Worm (Caenorhabditis elegans) whole organism, L1 larva: ENCODE measurements around the gene Y45F3A.8.

ENCODE experiments used
- C04F5.9 ChIP-seq: sonication (generic microtip); optimal IDR thresholded peaks from 2 replicates; lab custom pipeline; 2016; ENCODE audit warnings: missing genetic modification characterization, missing compliant biosample characterization
- C16A3.4 ChIP-seq: fragments of 150-350 bp; optimal IDR thresholded peaks from 2 replicates; lab custom pipeline; 2014; ENCODE audit warnings: missing biosample characterization, missing genetic modification characterization
- C34B4.2 ChIP-seq: sonication (generic microtip); optimal IDR thresholded peaks from 2 replicates; lab custom pipeline; 2017; ENCODE audit warnings: mild to moderate bottlenecking, missing genetic modification characterization, missing compliant biosample characterization
- F16B12.6 ChIP-seq: fragments of 150-350 bp; optimal IDR thresholded peaks from 2 replicates; lab custom pipeline; 2014; ENCODE audit warnings: missing biosample characterization, missing genetic modification characterization
- Y116A8C.19 ChIP-seq: sonication (generic microtip); optimal IDR thresholded peaks from 2 replicates; lab custom pipeline; 2016; ENCODE audit warnings: missing compliant biosample characterization, missing genetic modification characterization, borderline replicate concordance
- aha-1 ChIP-seq: fragments of 150-350 bp; optimal IDR thresholded peaks from 2 replicates; lab custom pipeline; 2014; ENCODE audit warnings: missing biosample characterization, missing genetic modification characterization
- alr-1 ChIP-seq: fragments of 200-800 bp; sonication (Bioruptor generic); optimal IDR thresholded peaks from 2 replicates; lab custom pipeline; 2018; ENCODE audit warnings: borderline replicate concordance, mild to moderate bottlenecking, missing genetic modification characterization, missing compliant biosample characterization
- ama-1 ChIP-seq: fragments of 150-350 bp; optimal IDR thresholded peaks from 2 replicates; lab custom pipeline; 2014
- ceh-8 ChIP-seq: fragments of 200-800 bp; sonication (Bioruptor generic); optimal IDR thresholded peaks from 2 replicates; lab custom pipeline; 2018; ENCODE audit warnings: mild to moderate bottlenecking, missing genetic modification characterization, moderate library complexity, missing compliant biosample characterization
- ceh-82 ChIP-seq, 3 experiments: fragments of 150-350 bp in 1 of 3; sonication (generic microtip) in 2 of 3; optimal IDR thresholded peaks; 2 replicates each; lab custom pipeline; 2014 to 2017; ENCODE audit warnings: missing biosample characterization in 3 of 3, missing genetic modification characterization in 3 of 3
- ceh-90 ChIP-seq: sonication (generic microtip); optimal IDR thresholded peaks from 2 replicates; lab custom pipeline; 2016; ENCODE audit warnings: missing genetic modification characterization, missing compliant biosample characterization
- ces-1 ChIP-seq: fragments of 150-350 bp; optimal IDR thresholded peaks from 2 replicates; lab custom pipeline; 2014; ENCODE audit warnings: missing biosample characterization, missing genetic modification reagents, missing genetic modification characterization
- dsc-1 ChIP-seq: sonication (generic microtip); optimal IDR thresholded peaks from 2 replicates; lab custom pipeline; 2016; ENCODE audit warnings: mild to moderate bottlenecking, missing genetic modification characterization, missing compliant biosample characterization
- egl-27 ChIP-seq, 2 experiments: fragments of 150-350 bp in 1 of 2; sonication (generic microtip); optimal IDR thresholded peaks; 3 replicates each; lab custom pipeline; 2017 to 2018; ENCODE audit warnings: missing biosample characterization in 2 of 2, missing genetic modification characterization in 2 of 2, missing genetic modification reagents in 2 of 2
- elt-3 ChIP-seq, 6 experiments: fragments of 150-350 bp in 1 of 6; sonication (generic microtip); optimal IDR thresholded peaks; 2 replicates each; lab custom pipeline; 2017 to 2018; ENCODE audit warnings: missing biosample characterization in 6 of 6, missing genetic modification characterization in 6 of 6, inconsistent platforms in 1 of 6
- fkh-4 ChIP-seq: sonication (generic microtip); optimal IDR thresholded peaks from 2 replicates; lab custom pipeline; 2016; ENCODE audit warnings: missing compliant biosample characterization, missing genetic modification characterization, borderline replicate concordance
- fkh-8 ChIP-seq: sonication (generic microtip); optimal IDR thresholded peaks from 2 replicates; lab custom pipeline; 2016; ENCODE audit warnings: mild to moderate bottlenecking, missing genetic modification characterization, missing compliant biosample characterization
- fos-1 ChIP-seq: fragments of 150-350 bp; optimal IDR thresholded peaks from 2 replicates; lab custom pipeline; 2014; ENCODE audit warnings: missing biosample characterization, missing genetic modification characterization
- grh-1 ChIP-seq: fragments of 200-800 bp; sonication (Bioruptor generic); IDR thresholded peaks from 2 replicates; pipeline ENCODE4 v1.3.6; 2022; ENCODE audit warnings: missing genetic modification reagents, missing genetic modification characterization, missing compliant biosample characterization
- hlh-17 ChIP-seq: fragments of 200-800 bp; sonication (Bioruptor generic); optimal IDR thresholded peaks from 2 replicates; lab custom pipeline; 2018; ENCODE audit warnings: missing genetic modification characterization, mild to moderate bottlenecking, missing compliant biosample characterization, moderate library complexity, borderline replicate concordance
- hlh-4 ChIP-seq: sonication (generic microtip); optimal IDR thresholded peaks from 2 replicates; lab custom pipeline; 2016; ENCODE audit warnings: mild to moderate bottlenecking, missing genetic modification characterization, missing compliant biosample characterization
- hpl-2 ChIP-seq: fragments of 150-350 bp; optimal IDR thresholded peaks from 2 replicates; lab custom pipeline; 2014; ENCODE audit warnings: missing biosample characterization, missing genetic modification reagents, missing genetic modification characterization
- irx-1 ChIP-seq: sonication (generic microtip); optimal IDR thresholded peaks from 2 replicates; lab custom pipeline; 2016; ENCODE audit warnings: missing genetic modification characterization, missing compliant biosample characterization
- lin-13 ChIP-seq: fragments of 150-350 bp; optimal IDR thresholded peaks from 2 replicates; lab custom pipeline; 2014; ENCODE audit warnings: missing biosample characterization, missing genetic modification reagents, missing genetic modification characterization
- lin-14 ChIP-seq: fragments of 200-800 bp; sonication (Bioruptor generic); optimal IDR thresholded peaks from 2 replicates; lab custom pipeline; 2018; ENCODE audit warnings: mild to moderate bottlenecking, missing genetic modification characterization, moderate library complexity, missing compliant biosample characterization
- lin-15B ChIP-seq: fragments of 150-350 bp; sonication (generic microtip); optimal IDR thresholded peaks from 3 replicates; lab custom pipeline; 2014; ENCODE audit warnings: missing biosample characterization, missing genetic modification characterization
- lin-35 ChIP-seq, 2 experiments: fragments of 150-350 bp; optimal IDR thresholded peaks; 2 replicates each; lab custom pipeline; 2014; ENCODE audit warnings: missing biosample characterization in 2 of 2, missing genetic modification characterization in 2 of 2, missing genetic modification reagents in 2 of 2
- lsy-2 ChIP-seq, 2 experiments: fragments of 150-350 bp; optimal IDR thresholded peaks; 2 replicates each; lab custom pipeline; 2014; ENCODE audit warnings: missing biosample characterization in 2 of 2, missing genetic modification characterization in 2 of 2
- mab-9 ChIP-seq: fragments of 200-800 bp; sonication (Bioruptor generic); IDR thresholded peaks from 2 replicates; pipeline ENCODE4 v1.3.6; 2022; ENCODE audit warnings: missing genetic modification reagents, missing genetic modification characterization, missing compliant biosample characterization
- mef-2 ChIP-seq: fragments of 150-350 bp; optimal IDR thresholded peaks from 2 replicates; lab custom pipeline; 2014; ENCODE audit warnings: missing biosample characterization, missing genetic modification characterization
- mep-1 ChIP-seq: fragments of 150-350 bp; optimal IDR thresholded peaks from 2 replicates; lab custom pipeline; 2014; ENCODE audit warnings: missing biosample characterization, missing genetic modification characterization
- nhr-11 ChIP-seq: fragments of 150-350 bp; optimal IDR thresholded peaks from 2 replicates; lab custom pipeline; 2014; ENCODE audit warnings: missing biosample characterization, missing genetic modification characterization
- nhr-12 ChIP-seq: sonication (generic microtip); optimal IDR thresholded peaks from 2 replicates; lab custom pipeline; 2017; ENCODE audit warnings: missing biosample characterization, missing genetic modification characterization
- nhr-237 ChIP-seq: fragments of 150-350 bp; optimal IDR thresholded peaks from 2 replicates; lab custom pipeline; 2014; ENCODE audit warnings: missing biosample characterization, missing genetic modification characterization
- nhr-28 ChIP-seq: fragments of 150-350 bp; optimal IDR thresholded peaks from 2 replicates; lab custom pipeline; 2014; ENCODE audit warnings: missing biosample characterization, missing genetic modification characterization
- nhr-47 ChIP-seq: sonication (generic microtip); optimal IDR thresholded peaks from 2 replicates; lab custom pipeline; 2016; ENCODE audit warnings: mild to moderate bottlenecking, missing genetic modification characterization, moderate library complexity, missing compliant biosample characterization
- nhr-71 ChIP-seq: sonication (generic microtip); optimal IDR thresholded peaks from 2 replicates; lab custom pipeline; 2016; ENCODE audit warnings: mild to moderate bottlenecking, missing genetic modification characterization, moderate library complexity, missing compliant biosample characterization
- nhr-76 ChIP-seq: sonication (generic microtip); optimal IDR thresholded peaks from 2 replicates; lab custom pipeline; 2017; ENCODE audit warnings: missing biosample characterization, missing genetic modification characterization
- nhr-77 ChIP-seq: fragments of 150-350 bp; optimal IDR thresholded peaks from 2 replicates; lab custom pipeline; 2014; ENCODE audit warnings: missing biosample characterization, missing genetic modification characterization
- nhr-90 ChIP-seq: sonication (generic microtip); optimal IDR thresholded peaks from 2 replicates; lab custom pipeline; 2016; ENCODE audit warnings: mild to moderate bottlenecking, missing genetic modification characterization, missing compliant biosample characterization; ENCODE audit not compliant: poor library complexity
- pag-3 ChIP-seq: sonication (generic microtip); optimal IDR thresholded peaks from 2 replicates; lab custom pipeline; 2017; ENCODE audit warnings: missing genetic modification characterization, mild to moderate bottlenecking, missing compliant biosample characterization, antibody characterized with exemption, borderline replicate concordance; ENCODE audit not compliant: insufficient read depth
- pax-3 ChIP-seq: fragments of 200-800 bp; sonication (Bioruptor generic); optimal IDR thresholded peaks from 2 replicates; lab custom pipeline; 2018; ENCODE audit warnings: mild to moderate bottlenecking, missing genetic modification characterization, moderate library complexity, missing compliant biosample characterization
- pqm-1 ChIP-seq: sonication (generic microtip); optimal IDR thresholded peaks from 3 replicates; lab custom pipeline; 2017; ENCODE audit warnings: missing biosample characterization, missing genetic modification characterization
- skn-1 ChIP-seq: fragments of 150-350 bp; optimal IDR thresholded peaks from 2 replicates; lab custom pipeline; 2014; ENCODE audit warnings: missing biosample characterization, missing genetic modification characterization
- snu-23 ChIP-seq: sonication (generic microtip); optimal IDR thresholded peaks from 2 replicates; lab custom pipeline; 2016; ENCODE audit warnings: missing genetic modification characterization, missing compliant biosample characterization
- sptf-1 ChIP-seq: fragments of 150-350 bp; optimal IDR thresholded peaks from 2 replicates; lab custom pipeline; 2014; ENCODE audit warnings: missing biosample characterization, missing genetic modification characterization
- sup-37 ChIP-seq: fragments of 200-800 bp; sonication (Bioruptor generic); optimal IDR thresholded peaks from 2 replicates; lab custom pipeline; 2018; ENCODE audit warnings: mild to moderate bottlenecking, missing genetic modification characterization, missing compliant biosample characterization
- tbx-2 ChIP-seq: sonication (generic microtip); optimal IDR thresholded peaks from 2 replicates; lab custom pipeline; 2016; ENCODE audit warnings: missing genetic modification characterization, missing compliant biosample characterization
- tlp-1 ChIP-seq: fragments of 150-350 bp; optimal IDR thresholded peaks from 2 replicates; lab custom pipeline; 2014; ENCODE audit warnings: missing biosample characterization, missing genetic modification characterization
- unc-30 ChIP-seq: sonication (generic microtip); optimal IDR thresholded peaks from 2 replicates; lab custom pipeline; 2017; ENCODE audit warnings: missing biosample characterization, missing genetic modification characterization
- unc-62 ChIP-seq: fragments of 150-350 bp; optimal IDR thresholded peaks from 2 replicates; lab custom pipeline; 2014; ENCODE audit warnings: missing biosample characterization, missing genetic modification reagents, missing genetic modification characterization
- unc-86 ChIP-seq: sonication (generic microtip); optimal IDR thresholded peaks from 2 replicates; lab custom pipeline; 2016; ENCODE audit warnings: missing genetic modification characterization, missing compliant biosample characterization
- unc-98 ChIP-seq: fragments of 200-800 bp; sonication (Bioruptor generic); IDR thresholded peaks from 2 replicates; pipeline ENCODE4 v1.3.6; 2022; ENCODE audit warnings: missing genetic modification characterization, missing compliant biosample characterization
- zip-4 ChIP-seq: fragments of 200-800 bp; sonication (Bioruptor generic); optimal IDR thresholded peaks from 2 replicates; lab custom pipeline; 2018; ENCODE audit warnings: mild to moderate bottlenecking, missing genetic modification characterization, moderate library complexity, missing compliant biosample characterization

Y45F3A.8 gene

ce11 chrIII:10624564-10624963 lies 31.9 kb upstream of the Y45F3A.8 start (continued):
- no peak for TF ChIP-seq ceh-8
- TF ChIP-seq mep-1 (tag; lab: Kevin White, UChicago), result peak; percentile 26
- TF ChIP-seq elt-3 (tag; optimal IDR thresholded peaks at IDR 0.05; lab: Kevin White, UChicago), result no peak
- TF ChIP-seq snu-23 (GFP tag; lab: Kevin White, UChicago), result peak; percentile 65
- no peak for TF ChIP-seq hlh-17 (GFP tag; lab: Kevin White, UChicago)
- peak; percentile 45 for TF ChIP-seq C16A3.4 (tag; lab: Kevin White, UChicago)
- TF ChIP-seq nhr-28 (tag; lab: Kevin White, UChicago), result no peak
- TF ChIP-seq pag-3 (tag; lab: Kevin White, UChicago), result no peak
- no peak for TF ChIP-seq nhr-77 (tag; lab: Kevin White, UChicago)
- TF ChIP-seq ceh-82 (tag; optimal IDR thresholded peaks at IDR 0.05; lab: Kevin White, UChicago), result no peak
- TF ChIP-seq lin-13 (GFP tag; lab: Kevin White, UChicago), result no peak
- TF ChIP-seq mef-2 (tag; lab: Kevin White, UChicago), result no peak
- TF ChIP-seq alr-1, result no peak
- no peak for TF ChIP-seq ces-1 (GFP tag; lab: Kevin White, UChicago)
- TF ChIP-seq F16B12.6 (tag; lab: Kevin White, UChicago), result no peak
- TF ChIP-seq fos-1, result no peak
- peak; percentile 15 for TF ChIP-seq dsc-1 (tag; lab: Kevin White, UChicago)
- no peak for TF ChIP-seq unc-86 (tag; lab: Kevin White, UChicago)
- no peak for TF ChIP-seq pax-3 (tag; lab: Kevin White, UChicago)
- TF ChIP-seq C04F5.9 (tag; lab: Kevin White, UChicago), result no peak
- no peak for TF ChIP-seq lin-14 (GFP tag; lab: Kevin White, UChicago)
- TF ChIP-seq hlh-4 (tag; lab: Kevin White, UChicago), result no peak
- no peak for TF ChIP-seq nhr-237 (tag; lab: Kevin White, UChicago)
- peak; percentile 49 for TF ChIP-seq nhr-90 (tag; lab: Kevin White, UChicago)
- no peak for TF ChIP-seq egl-27 (tag; optimal IDR thresholded peaks at IDR 0.05; lab: Kevin White, UChicago)
- peak; percentile 48 for TF ChIP-seq nhr-71 (tag; lab: Kevin White, UChicago)
- peak; percentile 20 to 72 for TF ChIP-seq lin-35 (GFP tag; optimal IDR thresholded peaks at IDR 0.05; lab: Kevin White, UChicago)
- TF ChIP-seq Y116A8C.19, result no peak
- TF ChIP-seq sup-37 (GFP tag; lab: Kevin White, UChicago), result no peak
- TF ChIP-seq irx-1 (tag; lab: Kevin White, UChicago), result peak; percentile 35
- TF ChIP-seq skn-1 (tag; lab: Kevin White, UChicago), result no peak
- no peak for TF ChIP-seq unc-62 (GFP tag; lab: Kevin White, UChicago)
- TF ChIP-seq aha-1, result no peak
- TF ChIP-seq lsy-2 (tag; optimal IDR thresholded peaks at IDR 0.05; lab: Kevin White, UChicago), result peak; percentile 29 to 66
- no peak for TF ChIP-seq grh-1 (GFP tag; lab: Robert Waterston, UW)
- no peak for TF ChIP-seq nhr-12 (tag; lab: Kevin White, UChicago)
- TF ChIP-seq C34B4.2 (tag; lab: Kevin White, UChicago), result no peak
- TF ChIP-seq mab-9 (GFP tag; lab: Robert Waterston, UW), result no peak
- TF ChIP-seq unc-30 (tag; lab: Kevin White, UChicago), result no peak
- no peak for TF ChIP-seq sptf-1 (tag; lab: Kevin White, UChicago)
- no peak for TF ChIP-seq pqm-1 (tag; lab: Kevin White, UChicago)
- TF ChIP-seq nhr-47 (tag; lab: Kevin White, UChicago), result peak; percentile 50
- TF ChIP-seq nhr-76 (tag; lab: Kevin White, UChicago), result no peak
- TF ChIP-seq fkh-8 (tag; lab: Kevin White, UChicago), result no peak
- no peak for TF ChIP-seq unc-98
- TF ChIP-seq fkh-4 (tag; lab: Kevin White, UChicago), result no peak
- TF ChIP-seq zip-4 (GFP tag; lab: Kevin White, UChicago), result no peak
- no peak for TF ChIP-seq lin-15B (tag; lab: Kevin White, UChicago)
- no peak for TF ChIP-seq ama-1 (lab: Kevin White, UChicago)
- no peak for TF ChIP-seq nhr-11 (tag; lab: Kevin White, UChicago)
- TF ChIP-seq tbx-2, result peak; percentile 6
- no peak for TF ChIP-seq ceh-90 (tag; lab: Kevin White, UChicago)
- TF ChIP-seq tlp-1 (tag; lab: Kevin White, UChicago), result no peak
- TF ChIP-seq hpl-2 (GFP tag; lab: Kevin White, UChicago), result no peak
